Worm (Caenorhabditis elegans): ENCODE data around the gene dop-5.
"Not testable (repeated sequence)": the region's sequence is repeated elsewhere in the genome, so short reads cannot be mapped to it uniquely, and the experiment has no call there.

Gene dop-5

DNA sequence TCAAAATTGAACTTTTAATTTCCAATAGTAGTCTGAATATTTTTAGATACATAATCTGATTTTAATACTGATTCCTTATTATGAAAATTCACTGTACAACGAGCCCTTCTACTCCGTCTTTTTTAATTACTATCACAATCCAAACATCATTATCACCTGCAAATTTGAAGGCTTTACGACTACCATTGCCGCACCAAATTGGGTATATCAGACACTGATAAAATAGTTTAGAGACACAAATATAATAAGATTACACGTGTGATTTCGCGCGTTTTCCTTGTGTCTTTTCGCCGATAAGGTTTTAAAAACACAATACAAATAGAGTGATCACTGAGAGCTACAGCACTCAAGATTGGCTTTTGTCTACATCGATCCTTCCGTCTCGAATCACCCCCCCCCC lies 37.0 kb upstream of the dop-5 start:
- no peak for TF ChIP-seq ceh-43 (GFP tag; optimal IDR thresholded peaks at IDR 0.05)
- no peak for TF ChIP-seq zip-8 (tag; optimal IDR thresholded peaks at IDR 0.05)
- TF ChIP-seq pha-4 (tag; optimal IDR thresholded peaks at IDR 0.05): no peak
- no peak for TF ChIP-seq nhr-28 (tag; optimal IDR thresholded peaks at IDR 0.05)
- no peak for TF ChIP-seq elt-1 (tag; optimal IDR thresholded peaks at IDR 0.05; ENCODE audit: borderline replicate concordance, insufficient read depth)
- TF ChIP-seq nhr-2 (tag; optimal IDR thresholded peaks at IDR 0.05): no peak
- no peak for TF ChIP-seq hlh-1 (tag; optimal IDR thresholded peaks at IDR 0.05)
- TF ChIP-seq sem-2 (GFP tag; optimal IDR thresholded peaks at IDR 0.05): no peak
- no peak for TF ChIP-seq ceh-39 (tag; optimal IDR thresholded peaks at IDR 0.05)

DNA sequence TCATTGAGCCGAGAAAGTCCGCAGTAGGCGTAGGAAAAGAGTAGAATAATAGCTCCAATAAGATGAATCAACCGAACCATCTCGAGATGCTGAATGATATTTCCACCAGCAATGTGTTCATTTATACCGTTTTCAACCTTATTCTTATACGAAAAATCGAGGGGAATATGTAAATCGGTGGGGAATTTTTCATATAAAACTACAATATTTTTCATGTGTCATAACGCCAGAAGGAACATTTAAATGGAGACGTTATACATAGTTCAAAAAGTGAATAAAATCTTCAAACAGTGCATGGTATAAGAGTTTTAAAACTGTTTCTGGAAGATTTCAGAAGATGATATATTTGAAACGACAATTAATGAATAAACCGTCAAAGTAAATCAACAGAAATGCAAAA lies 36.6 kb upstream of the dop-5 start, which contains the start of gene nas-19:
Gene nas-19 (minus strand): TSS at position 101 of the 400 bp plus-strand sequence.
- TF ChIP-seq elt-3 (tag; optimal IDR thresholded peaks at IDR 0.05): no peak
- TF ChIP-seq hlh-1 (tag; optimal IDR thresholded peaks at IDR 0.05): no peak

DNA sequence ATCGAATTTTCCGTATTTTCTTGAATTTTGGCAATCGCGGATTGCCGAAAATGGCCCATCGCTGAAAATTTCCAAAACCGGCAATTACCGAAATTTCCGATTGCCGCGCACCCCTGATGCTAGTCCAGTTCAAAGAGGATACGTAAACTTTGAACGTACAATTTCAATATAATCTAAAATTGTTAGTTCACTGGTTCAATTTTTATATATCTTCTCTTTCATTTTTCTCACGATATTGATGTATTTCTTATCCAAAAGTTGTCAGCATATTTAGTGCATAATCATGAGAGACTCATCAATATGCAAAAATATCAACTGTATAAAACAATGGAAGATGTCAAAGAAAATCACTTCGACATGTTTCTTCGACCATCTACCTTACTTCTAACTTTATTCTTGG lies 32.6 kb upstream of the dop-5 start, which contains the start of gene nas-17:
Gene nas-17 (plus strand): TSS at position 301 of the 400 bp plus-strand sequence.
- TF ChIP-seq M03D4.4 (tag; optimal IDR thresholded peaks at IDR 0.05) (no peak), zip-8 (tag; optimal IDR thresholded peaks at IDR 0.05) (no peak), mab-5 (tag; optimal IDR thresholded peaks at IDR 0.05) (no peak), sem-2 (GFP tag; optimal IDR thresholded peaks at IDR 0.05) (no peak), ceh-83 (GFP tag; optimal IDR thresholded peaks at IDR 0.05) (no peak), ceh-43 (GFP tag; optimal IDR thresholded peaks at IDR 0.05) (no peak), nhr-237 (tag; optimal IDR thresholded peaks at IDR 0.05) (no peak), nhr-12 (tag; optimal IDR thresholded peaks at IDR 0.05) (no peak), bed-3 (GFP tag; optimal IDR thresholded peaks at IDR 0.05) (no peak), lsy-2 (tag; optimal IDR thresholded peaks at IDR 0.05) (no peak), nhr-28 (tag; optimal IDR thresholded peaks at IDR 0.05) (no peak), pha-4 (tag; optimal IDR thresholded peaks at IDR 0.05) (no peak), lin-32 (GFP tag; optimal IDR thresholded peaks at IDR 0.05) (no peak), mep-1 (tag; optimal IDR thresholded peaks at IDR 0.05) (no peak), nhr-76 (tag; optimal IDR thresholded peaks at IDR 0.05) (no peak), lin-13 (tag; optimal IDR thresholded peaks at IDR 0.05) (no peak)

DNA sequence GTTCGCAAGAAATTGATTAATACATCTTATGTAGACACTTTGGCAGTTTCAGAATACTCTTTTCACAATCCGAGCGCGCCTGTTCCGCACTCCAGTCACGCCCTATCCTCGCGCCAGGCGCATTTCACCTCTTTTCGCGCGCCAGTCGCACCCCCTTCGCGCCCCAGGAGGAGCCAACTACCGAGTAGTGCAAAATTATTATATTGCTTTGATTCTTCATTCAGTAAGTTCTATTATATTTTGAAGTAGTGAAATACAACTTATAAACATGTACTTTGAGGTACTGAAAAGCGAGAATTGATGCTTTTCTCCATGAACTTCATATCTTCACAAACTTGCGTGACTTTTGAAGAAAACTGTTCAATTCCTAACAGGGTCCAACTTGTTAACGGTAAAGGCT lies 30.1 kb upstream of the dop-5 start, which contains the start of gene nas-18:
Gene nas-18 (plus strand): TSS at position 301 of the 400 bp plus-strand sequence.
- TF ChIP-seq nhr-2, snpc-4, elt-3 (tag; optimal IDR thresholded peaks at IDR 0.05): not testable (repeated sequence)

DNA sequence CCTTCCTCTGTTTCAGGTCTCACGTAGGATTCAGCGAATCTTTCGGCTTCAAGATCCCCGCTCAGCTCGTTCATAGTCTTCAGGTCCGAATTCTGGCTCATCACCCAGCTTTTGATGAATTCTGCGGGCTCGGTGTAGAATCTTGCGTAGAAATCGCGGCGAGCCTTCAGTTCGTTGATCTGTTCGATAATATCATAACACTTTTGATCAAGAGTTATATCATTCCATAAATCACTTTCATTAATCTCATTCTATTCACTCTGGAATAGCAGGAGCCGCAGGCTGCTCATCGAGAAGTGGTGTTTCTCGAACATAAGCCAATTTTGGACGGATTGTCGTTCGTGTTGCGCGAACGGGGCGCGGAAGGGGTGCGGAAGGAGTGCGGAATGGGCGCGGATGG lies 29.0 kb upstream of the dop-5 start, which contains the start of gene K03B8.4:
Gene K03B8.4 (minus strand): TSS at position 101 of the 400 bp plus-strand sequence.
- TF ChIP-seq M03D4.4 (tag; optimal IDR thresholded peaks at IDR 0.05); bed-3 (GFP tag; optimal IDR thresholded peaks at IDR 0.05); lin-32 (GFP tag; optimal IDR thresholded peaks at IDR 0.05): not testable (repeated sequence)

DNA sequence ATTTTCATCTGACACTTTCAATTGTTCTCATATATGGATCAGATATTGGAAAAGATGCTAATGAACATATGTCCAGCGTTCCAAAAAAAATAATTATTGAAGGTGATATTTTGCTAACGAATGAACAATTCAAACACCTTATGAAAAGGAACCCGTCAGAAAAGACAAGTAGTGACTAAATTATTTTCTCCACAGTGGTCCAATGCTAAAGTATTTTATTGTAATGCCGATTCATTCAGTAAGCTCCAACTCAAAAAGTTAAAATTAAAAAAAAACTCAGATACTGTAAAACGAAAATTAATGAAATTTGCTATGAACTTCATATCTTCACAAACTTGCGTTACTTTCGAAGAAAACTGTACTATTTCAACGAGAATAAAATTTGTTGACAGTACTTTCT lies 26.0 kb upstream of the dop-5 start, which contains the start of gene nas-16:
Gene nas-16 (plus strand): TSS at position 301 of the 400 bp plus-strand sequence.
- TF ChIP-seq unc-120 (tag; optimal IDR thresholded peaks at IDR 0.05; ENCODE audit: poor library complexity, severe bottlenecking) (no peak), pha-4 (tag; optimal IDR thresholded peaks at IDR 0.05) (no peak), blmp-1 (tag; optimal IDR thresholded peaks at IDR 0.05) (no peak), nhr-76 (tag; optimal IDR thresholded peaks at IDR 0.05) (no peak), snpc-4 (tag; optimal IDR thresholded peaks at IDR 0.05) (no peak), hlh-1 (tag; optimal IDR thresholded peaks at IDR 0.05) (no peak), drap-1 (GFP tag; optimal IDR thresholded peaks at IDR 0.05) (no peak), tbx-8 (GFP tag; optimal IDR thresholded peaks at IDR 0.05) (no peak), ham-2 (GFP tag; optimal IDR thresholded peaks at IDR 0.05) (no peak), nhr-28 (tag; optimal IDR thresholded peaks at IDR 0.05) (no peak)

DNA sequence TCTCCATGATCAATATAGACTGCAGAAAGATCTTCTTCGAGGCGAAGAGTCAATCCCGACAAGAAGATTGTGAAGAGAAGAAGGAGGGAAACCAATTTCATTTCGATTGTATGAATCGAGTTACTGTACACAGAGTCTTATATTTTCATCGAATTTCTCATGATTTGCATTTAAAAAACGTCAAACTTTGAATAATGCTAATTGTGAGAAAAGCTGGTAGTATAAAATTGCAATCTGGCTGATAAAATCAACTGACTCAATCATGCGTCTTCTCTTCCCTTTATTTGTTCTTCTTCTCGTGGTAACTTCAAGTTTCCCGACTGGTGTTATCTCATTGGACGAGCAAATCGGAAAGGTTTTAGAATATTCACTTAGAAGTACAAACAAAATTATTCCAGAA lies 24.4 kb upstream of the dop-5 start, which contains the start of the genes K03B8.11 and K03B8.14:
Gene K03B8.11 (minus strand): TSS at position 101 of the 400 bp plus-strand sequence.
Gene K03B8.14 (plus strand): TSS at position 110 of the 400 bp plus-strand sequence.
- TF ChIP-seq tbx-8 (GFP tag; optimal IDR thresholded peaks at IDR 0.05): no peak
- TF ChIP-seq hlh-1 (tag; optimal IDR thresholded peaks at IDR 0.05): no peak
- TF ChIP-seq elt-3 (tag; optimal IDR thresholded peaks at IDR 0.05): no peak
- TF ChIP-seq ceh-39 (tag; optimal IDR thresholded peaks at IDR 0.05): no peak
- no peak for TF ChIP-seq nhr-76 (tag; optimal IDR thresholded peaks at IDR 0.05)
- no peak for TF ChIP-seq zip-8 (tag; optimal IDR thresholded peaks at IDR 0.05)
- TF ChIP-seq cnd-1 (tag; optimal IDR thresholded peaks at IDR 0.05): no peak
- no peak for TF ChIP-seq M03D4.4 (tag; optimal IDR thresholded peaks at IDR 0.05)
- TF ChIP-seq mep-1 (tag; optimal IDR thresholded peaks at IDR 0.05): no peak
- no peak for TF ChIP-seq blmp-1 (tag; optimal IDR thresholded peaks at IDR 0.05)
- no peak for TF ChIP-seq drap-1 (GFP tag; optimal IDR thresholded peaks at IDR 0.05)
- no peak for TF ChIP-seq flh-1 (GFP tag; optimal IDR thresholded peaks at IDR 0.05)
- TF ChIP-seq ceh-43 (GFP tag; optimal IDR thresholded peaks at IDR 0.05): no peak
- TF ChIP-seq unc-39 (tag; optimal IDR thresholded peaks at IDR 0.05): no peak
- TF ChIP-seq nhr-2 (tag; optimal IDR thresholded peaks at IDR 0.05): no peak
- no peak for TF ChIP-seq sem-2 (GFP tag; optimal IDR thresholded peaks at IDR 0.05)
- no peak for TF ChIP-seq nhr-28 (tag; optimal IDR thresholded peaks at IDR 0.05)
- no peak for TF ChIP-seq sptf-1 (tag; optimal IDR thresholded peaks at IDR 0.05)
- TF ChIP-seq ham-2 (GFP tag; optimal IDR thresholded peaks at IDR 0.05): no peak
- no peak for TF ChIP-seq nhr-12 (tag; optimal IDR thresholded peaks at IDR 0.05)

Measured in whole organism, mixed stage, embryonic.